Worm (Caenorhabditis elegans) whole organism, early embryonic: ENCODE data around the gene C49H3.16.

Source experiments
- B0310.2 ChIP-seq: sonication (generic microtip); optimal IDR thresholded peaks from 2 replicates; lab custom pipeline; 2016; ENCODE audit warnings: mild to moderate bottlenecking, missing genetic modification characterization, missing compliant biosample characterization
- F13C5.2 ChIP-seq: sonication (generic microtip); optimal IDR thresholded peaks from 2 replicates; lab custom pipeline; 2017; ENCODE audit warnings: mild to moderate bottlenecking, missing genetic modification characterization, inconsistent platforms, missing compliant biosample characterization
- aly-1 ChIP-seq: sonication (generic microtip); optimal IDR thresholded peaks from 2 replicates; lab custom pipeline; 2016; ENCODE audit warnings: missing genetic modification characterization, missing compliant biosample characterization
- ama-1 ChIP-seq: fragments of 150-350 bp; optimal IDR thresholded peaks from 2 replicates; lab custom pipeline; 2014
- ceh-13 ChIP-seq: fragments of 200-800 bp; sonication (Bioruptor generic); optimal IDR thresholded peaks from 2 replicates; lab custom pipeline; 2018; ENCODE audit warnings: mild to moderate bottlenecking, missing genetic modification characterization, missing compliant biosample characterization
- ceh-36 ChIP-seq: sonication (generic microtip); optimal IDR thresholded peaks from 2 replicates; lab custom pipeline; 2016; ENCODE audit warnings: missing genetic modification characterization, inconsistent platforms, missing compliant biosample characterization
- ets-7 ChIP-seq: sonication (generic microtip); optimal IDR thresholded peaks from 2 replicates; lab custom pipeline; 2016; ENCODE audit warnings: missing genotype, missing genetic modification characterization, missing compliant biosample characterization
- flt-1 ChIP-seq: fragments of 200-800 bp; sonication (Bioruptor generic); IDR thresholded peaks from 2 replicates; pipeline ENCODE4 v1.3.6; 2022; ENCODE audit warnings: missing genetic modification characterization, missing compliant biosample characterization
- hmbx-1 ChIP-seq: sonication (generic microtip); optimal IDR thresholded peaks from 2 replicates; lab custom pipeline; 2016; ENCODE audit warnings: mild to moderate bottlenecking, missing genetic modification characterization, missing compliant biosample characterization
- hmg-4 ChIP-seq: fragments of 200-800 bp; sonication (Bioruptor generic); optimal IDR thresholded peaks from 2 replicates; lab custom pipeline; 2018; ENCODE audit warnings: mild to moderate bottlenecking, missing genetic modification characterization, missing compliant biosample characterization
- hnd-1 ChIP-seq: sonication (generic microtip); optimal IDR thresholded peaks from 2 replicates; lab custom pipeline; 2016; ENCODE audit warnings: missing genetic modification characterization, missing compliant biosample characterization
- pes-1 ChIP-seq: fragments of 200-800 bp; sonication (Bioruptor generic); IDR thresholded peaks from 2 replicates; pipeline ENCODE4 v1.3.6; 2022; ENCODE audit warnings: missing genetic modification reagents, missing genetic modification characterization, missing compliant biosample characterization
- scrt-1 ChIP-seq: fragments of 200-800 bp; sonication (Bioruptor generic); IDR thresholded peaks from 2 replicates; pipeline ENCODE4 v1.3.6; 2022; ENCODE audit warnings: missing genetic modification characterization, missing compliant biosample characterization
- sea-1 ChIP-seq: fragments of 200-800 bp; sonication (Bioruptor generic); conservative IDR thresholded peaks from 2 replicates; pipeline ENCODE4 v1.3.6; 2022; ENCODE audit warnings: missing genetic modification characterization, missing compliant biosample characterization
- tbx-11 ChIP-seq: fragments of 200-800 bp; sonication (Bioruptor generic); IDR thresholded peaks from 2 replicates; pipeline ENCODE4 v1.3.6; 2022; ENCODE audit warnings: missing genetic modification characterization, missing compliant biosample characterization
- tbx-37 ChIP-seq: fragments of 200-800 bp; sonication (Bioruptor generic); conservative IDR thresholded peaks from 2 replicates; pipeline ENCODE4 v1.3.6; 2022; ENCODE audit warnings: missing genetic modification reagents, missing genetic modification characterization, missing compliant biosample characterization
- tra-4 ChIP-seq: sonication (generic microtip); optimal IDR thresholded peaks from 2 replicates; lab custom pipeline; 2017; ENCODE audit warnings: missing genetic modification characterization, missing compliant biosample characterization

The C49H3.16 gene

DNA sequence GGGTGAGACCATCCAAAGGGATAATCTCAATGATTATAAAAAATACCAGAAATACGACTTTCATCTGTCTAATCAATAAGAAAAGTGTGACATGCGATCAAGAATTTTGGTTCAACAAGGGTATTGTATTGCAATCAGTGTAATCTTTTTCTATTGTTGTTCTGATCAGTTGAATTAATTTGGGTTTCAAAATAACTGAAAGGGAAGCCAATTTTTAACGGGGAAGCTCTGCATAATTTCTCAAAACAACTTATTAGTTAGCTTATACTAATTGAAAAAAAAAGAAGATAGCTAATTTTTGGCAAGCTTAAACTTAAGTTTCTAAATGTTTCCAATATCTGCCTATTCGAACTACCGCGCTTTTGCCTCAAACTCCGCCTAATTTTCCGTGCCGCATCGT, 7.0 kb downstream of the C49H3.16 start, which contains the start of gene C49H3.12:
TSS of gene C49H3.12 (minus strand) at position 101 of the 400 bp plus-strand sequence.
- no peak for TF ChIP-seq tbx-11
- TF ChIP-seq ceh-36 = no peak
- no peak for TF ChIP-seq F13C5.2 (tag; lab: Kevin White, UChicago)
- no peak for TF ChIP-seq ama-1 (lab: Kevin White, UChicago)
- no peak for TF ChIP-seq sea-1 (GFP tag; lab: Robert Waterston, UW)
- TF ChIP-seq hnd-1 (tag; lab: Kevin White, UChicago) = no peak
- no peak for TF ChIP-seq pes-1
- TF ChIP-seq hmbx-1 (tag; lab: Kevin White, UChicago) = no peak
- TF ChIP-seq ceh-13 (GFP tag; lab: Kevin White, UChicago) = no peak

DNA sequence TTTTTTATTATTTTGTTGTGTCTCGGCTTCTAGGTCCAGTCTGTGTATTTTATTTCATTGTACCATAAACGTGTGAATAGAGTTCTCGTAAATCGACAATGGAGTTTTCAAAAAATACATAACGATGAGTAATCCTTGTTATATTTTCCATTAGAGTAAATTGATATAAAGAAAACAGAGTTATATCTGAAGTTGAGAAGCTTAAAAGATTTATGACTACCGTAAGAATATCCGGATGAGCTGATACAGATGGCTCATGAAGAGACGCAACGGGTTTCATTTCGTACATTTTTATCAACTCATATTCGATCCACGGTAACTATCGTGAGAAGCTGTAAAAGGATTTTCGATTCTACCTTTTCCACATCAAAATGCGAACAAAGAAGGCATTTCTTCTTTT, 7.6 kb downstream of the C49H3.16 start, which contains the start of gene gcy-8:
TSS of gene gcy-8 (plus strand) at position 301 of the 400 bp plus-strand sequence.
- TF ChIP-seq ets-7 (tag; lab: Kevin White, UChicago) = no peak
- no peak for TF ChIP-seq sea-1 (GFP tag; lab: Robert Waterston, UW)
- TF ChIP-seq scrt-1 (GFP tag; lab: Robert Waterston, UW) = no peak
- TF ChIP-seq F13C5.2 (tag; lab: Kevin White, UChicago) = no peak
- TF ChIP-seq ama-1 (lab: Kevin White, UChicago) = no peak
- TF ChIP-seq hmg-4 (GFP tag; lab: Kevin White, UChicago) = no peak
- TF ChIP-seq ceh-36 = no peak
- no peak for TF ChIP-seq hmbx-1 (tag; lab: Kevin White, UChicago)
- no peak for TF ChIP-seq tbx-37 (GFP tag; lab: Robert Waterston, UW)
- no peak for TF ChIP-seq tra-4
- no peak for TF ChIP-seq pes-1
- TF ChIP-seq aly-1 (tag; lab: Kevin White, UChicago) = no peak
- TF ChIP-seq B0310.2 (tag; lab: Kevin White, UChicago) = no peak
- no peak for TF ChIP-seq ceh-13 (GFP tag; lab: Kevin White, UChicago)
- TF ChIP-seq tbx-11 = no peak
- no peak for TF ChIP-seq flt-1
- TF ChIP-seq hnd-1 (tag; lab: Kevin White, UChicago) = no peak

DNA sequence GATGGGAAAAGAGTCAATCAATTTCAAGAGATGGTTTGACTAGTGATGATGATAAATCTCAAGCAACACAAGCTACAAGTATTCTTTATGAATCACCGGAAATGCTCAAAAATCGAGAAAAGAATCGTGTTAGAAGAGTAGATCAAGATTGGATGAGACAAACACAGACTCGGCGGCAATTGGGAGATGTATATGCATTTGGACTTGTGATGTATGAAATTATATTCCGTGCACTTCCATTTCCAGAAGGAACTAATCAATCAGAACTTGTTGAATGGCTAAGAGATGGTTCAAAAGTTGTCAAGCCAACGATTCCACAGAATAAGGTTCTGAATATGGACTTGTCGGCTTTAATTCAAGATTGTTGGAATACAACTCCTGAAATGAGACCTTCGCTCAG, 11.6 kb downstream of the C49H3.16 start:
- TF ChIP-seq B0310.2 (tag; lab: Kevin White, UChicago) (no peak), aly-1 (tag; lab: Kevin White, UChicago) (no peak), tbx-11 (no peak), hmbx-1 (tag; lab: Kevin White, UChicago) (no peak), ceh-36 (no peak), ama-1 (lab: Kevin White, UChicago) (no peak)

DNA sequence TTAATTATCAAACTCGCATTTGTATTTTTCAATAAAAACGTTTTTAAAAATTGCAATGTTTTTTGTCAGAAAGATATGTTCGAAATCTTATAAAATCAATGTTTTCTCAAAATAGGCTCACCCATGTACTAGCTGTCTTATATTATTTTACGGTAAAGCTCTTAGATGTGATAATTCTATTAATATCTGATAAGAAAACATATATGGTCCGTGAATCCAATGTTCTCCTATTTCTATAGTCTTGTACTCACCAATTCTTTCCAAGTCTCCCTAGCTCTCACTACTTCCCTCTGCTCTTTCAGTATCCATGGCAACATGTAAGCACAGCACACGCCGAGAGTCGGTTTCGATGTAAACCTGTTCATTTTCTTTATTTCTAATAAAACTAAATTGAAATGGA, 13.5 kb downstream of the C49H3.16 start, which contains the start of gene bbs-2:
TSS of gene bbs-2 (plus strand) at position 301 of the 400 bp plus-strand sequence.
- TF ChIP-seq tbx-11 (no peak), ets-7 (tag; lab: Kevin White, UChicago) (no peak), hmbx-1 (tag; lab: Kevin White, UChicago) (no peak), aly-1 (tag; lab: Kevin White, UChicago) (no peak), tbx-37 (GFP tag; lab: Robert Waterston, UW) (no peak), ama-1 (lab: Kevin White, UChicago) (no peak), ceh-13 (GFP tag; lab: Kevin White, UChicago) (no peak), F13C5.2 (tag; lab: Kevin White, UChicago) (no peak), hmg-4 (GFP tag; lab: Kevin White, UChicago) (no peak), flt-1 (no peak), B0310.2 (tag; lab: Kevin White, UChicago) (no peak), scrt-1 (GFP tag; lab: Robert Waterston, UW) (no peak)

DNA sequence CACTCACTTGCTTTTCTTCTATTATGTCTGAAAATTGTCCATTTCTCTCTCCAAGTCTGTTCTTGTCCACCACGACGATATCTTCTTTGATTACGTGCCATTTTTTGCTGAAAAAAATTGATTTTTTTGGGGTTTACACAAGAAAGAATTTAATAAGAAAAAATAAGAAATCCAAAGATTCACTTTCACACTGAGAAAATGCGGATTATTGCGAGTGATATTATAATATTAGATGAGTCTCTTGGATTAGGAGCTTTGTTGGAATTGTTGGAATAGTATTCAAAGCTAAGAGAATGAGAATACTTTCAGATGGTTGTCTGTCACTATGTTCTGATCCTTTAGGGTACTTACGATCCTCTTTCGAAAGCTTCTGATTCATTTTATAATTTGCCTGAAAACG, 18.6 kb downstream of the C49H3.16 start, which contains the start of gene F20D12.7:
TSS of gene F20D12.7 (minus strand) at position 101 of the 400 bp plus-strand sequence.
- no peak for TF ChIP-seq pes-1
- no peak for TF ChIP-seq flt-1
- no peak for TF ChIP-seq hmbx-1 (tag; lab: Kevin White, UChicago)
- TF ChIP-seq scrt-1 (GFP tag; lab: Robert Waterston, UW) = no peak
- no peak for TF ChIP-seq ceh-13 (GFP tag; lab: Kevin White, UChicago)
- TF ChIP-seq tbx-11 = no peak
- no peak for TF ChIP-seq tra-4
- TF ChIP-seq tbx-37 (GFP tag; lab: Robert Waterston, UW) = no peak
- TF ChIP-seq F13C5.2 (tag; lab: Kevin White, UChicago) = no peak
- TF ChIP-seq hnd-1 (tag; lab: Kevin White, UChicago) = no peak
- no peak for TF ChIP-seq ets-7 (tag; lab: Kevin White, UChicago)
- TF ChIP-seq B0310.2 (tag; lab: Kevin White, UChicago) = no peak
- TF ChIP-seq sea-1 (GFP tag; lab: Robert Waterston, UW) = no peak
- no peak for TF ChIP-seq ama-1 (lab: Kevin White, UChicago)
- TF ChIP-seq aly-1 (tag; lab: Kevin White, UChicago) = no peak
- no peak for TF ChIP-seq ceh-36
- no peak for TF ChIP-seq hmg-4 (GFP tag; lab: Kevin White, UChicago)

DNA sequence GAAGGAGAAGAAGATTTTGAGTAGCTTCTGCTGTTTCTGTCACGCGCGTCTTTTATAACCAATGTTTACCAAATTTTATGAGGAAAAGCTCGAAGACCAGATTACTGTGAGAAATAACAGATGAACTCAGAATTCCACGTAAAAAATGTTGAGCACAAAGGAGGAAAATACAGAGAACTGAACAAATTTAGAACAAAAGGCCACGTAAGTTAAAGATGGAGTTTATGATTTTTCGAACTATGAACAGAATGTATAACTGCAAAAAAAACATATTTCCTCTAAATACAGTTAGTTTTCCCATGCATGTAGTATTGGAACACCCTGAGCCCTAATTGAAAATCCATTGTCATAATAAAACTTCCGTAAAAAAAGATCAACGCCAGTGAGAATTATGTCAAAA, 20.7 kb downstream of the C49H3.16 start, which contains the start of gene exc-9:
TSS of gene exc-9 (minus strand) at position 101 of the 400 bp plus-strand sequence.
- TF ChIP-seq F13C5.2 (tag; lab: Kevin White, UChicago) (no peak), ceh-36 (no peak), tbx-11 (no peak), hmbx-1 (tag; lab: Kevin White, UChicago) (no peak)

DNA sequence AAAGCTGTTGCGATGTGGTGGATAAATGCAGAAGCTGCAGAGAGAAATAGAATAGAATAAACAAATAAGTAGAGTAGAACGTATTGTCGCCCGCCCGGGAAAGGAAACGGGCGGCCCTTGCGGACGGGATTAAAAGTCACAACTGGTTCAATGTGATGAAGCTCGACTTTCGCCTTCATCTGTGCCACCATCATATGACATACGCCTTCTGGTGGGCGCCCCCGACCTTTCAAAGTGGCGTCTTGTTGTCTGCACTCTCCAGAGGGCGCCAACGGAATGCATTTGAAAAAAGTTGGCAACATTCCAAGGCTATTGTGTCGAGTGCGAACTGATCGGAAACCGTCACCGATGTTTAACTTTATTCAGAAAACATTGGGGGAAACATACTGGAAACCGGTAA, 23.0 kb downstream of the C49H3.16 start:
- TF ChIP-seq hmg-4 (GFP tag; lab: Kevin White, UChicago) (no peak), hmbx-1 (tag; lab: Kevin White, UChicago) (no peak), hnd-1 (tag; lab: Kevin White, UChicago) (no peak), flt-1 (no peak)

DNA sequence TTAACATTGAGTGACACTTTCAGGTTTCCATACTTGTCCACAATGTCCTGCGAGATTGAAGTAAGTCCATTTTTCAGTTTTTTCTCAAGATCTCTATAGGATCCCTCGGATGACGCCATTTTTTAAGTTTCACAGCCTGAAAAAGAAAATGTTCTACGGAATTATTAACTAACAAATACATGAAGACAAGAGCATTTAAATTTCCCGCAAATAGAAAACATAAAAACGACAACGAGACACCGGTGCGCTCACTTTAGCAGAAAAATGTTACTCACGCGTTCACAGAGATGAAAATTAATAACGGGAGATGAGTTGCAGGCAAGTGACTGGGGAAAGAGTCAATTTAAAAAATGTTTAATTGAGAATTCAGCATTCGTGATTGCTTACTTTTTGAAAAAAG, 26.2 kb downstream of the C49H3.16 start, which contains the start of gene czw-1:
TSS of gene czw-1 (minus strand) at position 369 of the 400 bp plus-strand sequence.
- TF ChIP-seq B0310.2 (tag; lab: Kevin White, UChicago) = no peak
- no peak for TF ChIP-seq tbx-37 (GFP tag; lab: Robert Waterston, UW)
- no peak for TF ChIP-seq ama-1 (lab: Kevin White, UChicago)
- no peak for TF ChIP-seq hmbx-1 (tag; lab: Kevin White, UChicago)
- TF ChIP-seq ceh-13 (GFP tag; lab: Kevin White, UChicago) = no peak
- TF ChIP-seq F13C5.2 (tag; lab: Kevin White, UChicago) = no peak
- TF ChIP-seq sea-1 (GFP tag; lab: Robert Waterston, UW) = no peak
- TF ChIP-seq ets-7 (tag; lab: Kevin White, UChicago) = no peak
- TF ChIP-seq ceh-36 = no peak
- no peak for TF ChIP-seq aly-1 (tag; lab: Kevin White, UChicago)
- TF ChIP-seq pes-1 = no peak
- TF ChIP-seq flt-1 = no peak
- no peak for TF ChIP-seq hmg-4 (GFP tag; lab: Kevin White, UChicago)
- no peak for TF ChIP-seq tbx-11
- TF ChIP-seq scrt-1 (GFP tag; lab: Robert Waterston, UW) = no peak
- no peak for TF ChIP-seq tra-4
